Worm (Caenorhabditis elegans) whole organism, L3 larva: ENCODE results near the gene H11E01.3.

Experiments used
- R02D3.7 ChIP-seq: fragments of 150-350 bp; optimal IDR thresholded peaks from 2 replicates; lab custom pipeline; 2014; ENCODE audit warnings: missing biosample characterization, missing genetic modification characterization
- ZK546.5 ChIP-seq: sonication (generic microtip); optimal IDR thresholded peaks from 2 replicates; lab custom pipeline; 2017; ENCODE audit warnings: missing biosample characterization, missing genetic modification characterization
- aly-2 ChIP-seq: fragments of 150-350 bp; optimal IDR thresholded peaks from 2 replicates; lab custom pipeline; 2014; ENCODE audit warnings: missing biosample characterization, missing genetic modification characterization
- ama-1 ChIP-seq: fragments of 150-350 bp; optimal IDR thresholded peaks from 2 replicates; lab custom pipeline; 2018
- ceh-16 ChIP-seq: sonication (generic microtip); optimal IDR thresholded peaks from 2 replicates; lab custom pipeline; 2017; ENCODE audit warnings: missing biosample characterization, missing genetic modification characterization
- ceh-28 ChIP-seq: fragments of 150-350 bp; optimal IDR thresholded peaks from 2 replicates; lab custom pipeline; 2014; ENCODE audit warnings: missing biosample characterization, missing genetic modification reagents, missing genetic modification characterization
- ceh-82 ChIP-seq: fragments of 150-350 bp; optimal IDR thresholded peaks from 2 replicates; lab custom pipeline; 2014; ENCODE audit warnings: missing biosample characterization, missing genetic modification characterization
- ceh-9 ChIP-seq: sonication (generic microtip); optimal IDR thresholded peaks from 2 replicates; lab custom pipeline; 2018; ENCODE audit warnings: missing biosample characterization, missing genetic modification characterization
- daf-12 ChIP-seq: fragments of 150-350 bp; optimal IDR thresholded peaks from 2 replicates; lab custom pipeline; 2014; ENCODE audit warnings: missing biosample characterization, missing genetic modification reagents, missing genetic modification characterization
- egl-27 ChIP-seq: sonication (generic microtip); optimal IDR thresholded peaks from 4 replicates; lab custom pipeline; 2017; ENCODE audit warnings: missing biosample characterization, missing genetic modification reagents, missing genetic modification characterization
- egl-5 ChIP-seq: fragments of 150-350 bp; optimal IDR thresholded peaks from 2 replicates; lab custom pipeline; 2017; ENCODE audit warnings: missing biosample characterization, missing genetic modification reagents, missing genetic modification characterization, inconsistent platforms
- elt-1 ChIP-seq: fragments of 150-350 bp; optimal IDR thresholded peaks from 2 replicates; lab custom pipeline; 2014; ENCODE audit warnings: missing biosample characterization, missing genetic modification characterization
- elt-2 ChIP-seq: sonication (generic microtip); optimal IDR thresholded peaks from 2 replicates; lab custom pipeline; 2016; ENCODE audit warnings: missing genetic modification reagents, mild to moderate bottlenecking, missing genetic modification characterization, missing compliant biosample characterization
- elt-3 ChIP-seq, 3 experiments: fragments of 150-350 bp in 1 of 3; sonication (generic microtip) in 2 of 3; optimal IDR thresholded peaks; 2 replicates in 2 of 3; 4 replicates in 1 of 3; lab custom pipeline; 2014 to 2017; ENCODE audit warnings: missing biosample characterization in 3 of 3, missing genetic modification characterization in 3 of 3
- eor-1 ChIP-seq, 2 experiments: fragments of 150-350 bp; optimal IDR thresholded peaks; 2 replicates each; lab custom pipeline; 2014 to 2018; ENCODE audit warnings: missing biosample characterization in 2 of 2, missing genetic modification characterization in 2 of 2
- fkh-10 ChIP-seq: sonication (generic microtip); optimal IDR thresholded peaks from 2 replicates; lab custom pipeline; 2017; ENCODE audit warnings: missing biosample characterization, missing genetic modification reagents, missing genetic modification characterization
- fkh-2 ChIP-seq: fragments of 150-350 bp; optimal IDR thresholded peaks from 2 replicates; lab custom pipeline; 2014; ENCODE audit warnings: missing biosample characterization, missing genetic modification reagents, missing genetic modification characterization
- fos-1 ChIP-seq: fragments of 150-350 bp; optimal IDR thresholded peaks from 2 replicates; lab custom pipeline; 2014; ENCODE audit warnings: missing biosample characterization, missing genetic modification characterization
- hmg-11 ChIP-seq: sonication (generic microtip); optimal IDR thresholded peaks from 2 replicates; lab custom pipeline; 2016; ENCODE audit warnings: missing genetic modification characterization, missing compliant biosample characterization
- jun-1 ChIP-seq: fragments of 150-350 bp; optimal IDR thresholded peaks from 2 replicates; lab custom pipeline; 2014; ENCODE audit warnings: missing biosample characterization, missing genetic modification reagents, missing genetic modification characterization
- lin-39 ChIP-seq: fragments of 150-350 bp; optimal IDR thresholded peaks from 2 replicates; lab custom pipeline; 2018; ENCODE audit warnings: missing biosample characterization, missing genetic modification reagents, missing genetic modification characterization
- lsy-12 ChIP-seq: sonication (generic microtip); optimal IDR thresholded peaks from 2 replicates; lab custom pipeline; 2016; ENCODE audit warnings: mild to moderate bottlenecking, missing genetic modification characterization, missing compliant biosample characterization
- mdl-1 ChIP-seq: fragments of 150-350 bp; optimal IDR thresholded peaks from 2 replicates; lab custom pipeline; 2014; ENCODE audit warnings: missing biosample characterization, missing genetic modification characterization
- mml-1 ChIP-seq: fragments of 150-350 bp; sonication (generic microtip); optimal IDR thresholded peaks from 3 replicates; lab custom pipeline; 2014; ENCODE audit warnings: missing biosample characterization, missing genetic modification characterization
- nfya-1 ChIP-seq: sonication (generic microtip); optimal IDR thresholded peaks from 2 replicates; lab custom pipeline; 2017; ENCODE audit warnings: missing genetic modification characterization, mild to moderate bottlenecking, missing compliant biosample characterization, antibody characterized with exemption, moderate library complexity; ENCODE audit not compliant: insufficient read depth
- nhr-11 ChIP-seq: fragments of 150-350 bp; optimal IDR thresholded peaks from 2 replicates; lab custom pipeline; 2014; ENCODE audit warnings: missing biosample characterization, missing genetic modification characterization
- nhr-12 ChIP-seq: fragments of 150-350 bp; optimal IDR thresholded peaks from 2 replicates; lab custom pipeline; 2014; ENCODE audit warnings: missing biosample characterization, missing genetic modification characterization
- nhr-23 ChIP-seq: fragments of 150-350 bp; optimal IDR thresholded peaks from 2 replicates; lab custom pipeline; 2014; ENCODE audit warnings: missing biosample characterization, missing genetic modification reagents, missing genetic modification characterization
- nhr-25 ChIP-seq: sonication (generic microtip); optimal IDR thresholded peaks from 2 replicates; lab custom pipeline; 2017; ENCODE audit warnings: missing biosample characterization, missing genetic modification characterization
- nhr-28 ChIP-seq: fragments of 150-350 bp; optimal IDR thresholded peaks from 2 replicates; lab custom pipeline; 2014; ENCODE audit warnings: missing biosample characterization, missing genetic modification characterization
- nhr-43 ChIP-seq: sonication (generic microtip); optimal IDR thresholded peaks from 2 replicates; lab custom pipeline; 2016; ENCODE audit warnings: mild to moderate bottlenecking, missing genetic modification characterization, missing compliant biosample characterization; ENCODE audit not compliant: poor library complexity, severe bottlenecking
- nhr-67 ChIP-seq: fragments of 150-350 bp; optimal IDR thresholded peaks from 2 replicates; lab custom pipeline; 2014; ENCODE audit warnings: missing biosample characterization, missing genetic modification characterization
- nhr-76 ChIP-seq: fragments of 150-350 bp; sonication (generic microtip); optimal IDR thresholded peaks from 5 replicates; lab custom pipeline; 2014; ENCODE audit warnings: missing biosample characterization, missing genetic modification characterization
- nhr-77 ChIP-seq: fragments of 150-350 bp; optimal IDR thresholded peaks from 2 replicates; lab custom pipeline; 2014; ENCODE audit warnings: missing biosample characterization, missing genetic modification characterization
- pha-4 ChIP-seq: fragments of 150-350 bp; optimal IDR thresholded peaks from 2 replicates; lab custom pipeline; 2014; ENCODE audit warnings: missing biosample characterization, missing genetic modification reagents, missing genetic modification characterization
- pqm-1 ChIP-seq: fragments of 150-350 bp; optimal IDR thresholded peaks from 2 replicates; lab custom pipeline; 2017; ENCODE audit warnings: missing biosample characterization, missing genetic modification characterization, inconsistent platforms
- skn-1 ChIP-seq: fragments of 150-350 bp; optimal IDR thresholded peaks from 2 replicates; lab custom pipeline; 2014; ENCODE audit warnings: missing biosample characterization, missing genetic modification characterization
- snpc-4 ChIP-seq: fragments of 150-350 bp; optimal IDR thresholded peaks from 2 replicates; lab custom pipeline; 2014; ENCODE audit warnings: missing biosample characterization, missing genetic modification characterization
- tbx-2 ChIP-seq: sonication (generic microtip); optimal IDR thresholded peaks from 2 replicates; lab custom pipeline; 2016; ENCODE audit warnings: mild to moderate bottlenecking, missing genetic modification characterization, missing compliant biosample characterization
- unc-39 ChIP-seq: sonication (generic microtip); optimal IDR thresholded peaks from 4 replicates; lab custom pipeline; 2017; ENCODE audit warnings: missing biosample characterization, missing genetic modification characterization
- unc-62 ChIP-seq: fragments of 150-350 bp; sonication (generic microtip); optimal IDR thresholded peaks from 4 replicates; lab custom pipeline; 2014; ENCODE audit warnings: missing biosample characterization, missing genetic modification reagents, missing genetic modification characterization
- zag-1 ChIP-seq: fragments of 150-350 bp; optimal IDR thresholded peaks from 2 replicates; lab custom pipeline; 2014; ENCODE audit warnings: missing biosample characterization, missing genetic modification characterization
- ztf-11 ChIP-seq: fragments of 150-350 bp; optimal IDR thresholded peaks from 2 replicates; lab custom pipeline; 2014; ENCODE audit warnings: missing biosample characterization, missing genetic modification characterization
- ztf-4 ChIP-seq: fragments of 150-350 bp; optimal IDR thresholded peaks from 2 replicates; lab custom pipeline; 2014; ENCODE audit warnings: missing biosample characterization, missing genetic modification characterization

Gene H11E01.3

ce11 chrX:1613860-1614259 is 9.2 kb downstream of the H11E01.3 start:
- TF ChIP-seq ama-1 (lab: Kevin White, UChicago), result no peak
- no peak for TF ChIP-seq hmg-11 (tag; lab: Kevin White, UChicago)
- TF ChIP-seq egl-5 (tag; lab: Kevin White, UChicago), result no peak
- no peak for TF ChIP-seq skn-1 (tag; lab: Kevin White, UChicago)
- no peak for TF ChIP-seq unc-62 (GFP tag; lab: Kevin White, UChicago)
- no peak for TF ChIP-seq eor-1 (tag; optimal IDR thresholded peaks at IDR 0.05; lab: Kevin White, UChicago)
- no peak for TF ChIP-seq pha-4

- peak; percentile 17 for TF ChIP-seq nhr-43 (tag; lab: Kevin White, UChicago)
- TF ChIP-seq mdl-1 (tag; lab: Kevin White, UChicago), result no peak
- no peak for TF ChIP-seq elt-1 (tag; lab: Kevin White, UChicago)
- no peak for TF ChIP-seq fkh-10 (GFP tag; lab: Kevin White, UChicago)
Measured at ce11 chrX:1620678-1621449, 16.2 kb downstream of the H11E01.3 start, which contains the start of gene H11E01.2. Gene H11E01.2 (plus strand): TSS chrX:1621057.

DNA sequence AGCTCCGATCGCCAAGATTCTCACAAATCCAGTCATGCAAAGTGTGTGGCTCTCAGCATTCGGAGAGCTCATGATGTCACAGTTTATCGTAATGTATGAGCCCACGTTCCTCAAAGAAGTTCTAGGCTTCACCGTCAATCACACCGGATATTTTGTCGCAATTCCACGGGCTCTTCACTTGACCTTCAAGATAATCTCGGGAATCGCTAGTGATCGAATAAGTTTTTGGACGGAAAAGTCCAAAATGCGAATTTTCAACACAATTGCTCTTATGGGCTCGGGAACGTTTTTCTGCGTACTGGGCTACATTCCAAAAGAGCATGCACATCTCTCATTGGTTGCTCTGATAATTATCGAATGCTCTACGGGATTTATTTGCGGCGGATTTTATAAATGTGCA is 18.3 kb downstream of the H11E01.3 start:
- TF ChIP-seq tbx-2 (tag; lab: Kevin White, UChicago) (no peak), ama-1 (lab: Kevin White, UChicago) (no peak)
- TF ChIP-seq, all 47 proteins: peak for 0

DNA sequence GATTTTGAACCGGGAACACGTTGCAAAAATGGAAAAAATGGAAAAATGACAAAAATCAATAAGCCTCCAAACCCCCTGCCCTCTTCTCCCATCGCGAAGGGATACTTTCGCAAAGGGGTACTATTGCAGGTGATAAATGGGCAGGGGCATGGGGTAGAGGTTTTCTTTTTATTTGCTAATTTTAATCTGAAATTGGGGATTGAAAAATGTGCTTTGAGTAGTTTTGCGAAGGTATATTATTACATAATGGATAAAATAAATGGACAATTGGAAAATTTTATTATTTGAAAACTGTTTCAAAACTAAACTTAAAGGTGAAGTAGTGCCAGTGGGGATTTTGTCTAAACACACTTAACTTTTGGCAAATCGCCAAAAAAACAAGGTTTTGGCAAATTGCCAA is 22.3 kb downstream of the H11E01.3 start:
- TF ChIP-seq ztf-11 (peak; percentile 14), nhr-43 (tag; lab: Kevin White, UChicago) (peak; percentile 98), nhr-77 (tag; lab: Kevin White, UChicago) (peak; percentile 98), elt-2 (tag; lab: Kevin White, UChicago) (peak; percentile 78), nhr-11 (tag; lab: Kevin White, UChicago) (peak; percentile 95), elt-1 (tag; lab: Kevin White, UChicago) (peak; percentile 45), jun-1 (tag; lab: Kevin White, UChicago) (peak; percentile 99), ZK546.5 (tag; lab: Kevin White, UChicago) (peak; percentile 62), ceh-82 (peak; percentile 97), ztf-4 (tag; lab: Kevin White, UChicago) (peak; percentile 57), mml-1 (tag; lab: Kevin White, UChicago) (no peak), nhr-23 (tag; lab: Kevin White, UChicago) (peak; percentile 96), daf-12 (tag; lab: Kevin White, UChicago) (peak; percentile 72), fos-1 (tag; lab: Kevin White, UChicago) (peak; percentile 97), nhr-12 (peak; percentile 21), unc-62 (GFP tag; lab: Kevin White, UChicago) (peak; percentile 89), ama-1 (lab: Kevin White, UChicago) (no peak), nhr-25 (tag; lab: Kevin White, UChicago) (peak; percentile 84), pqm-1 (tag; lab: Kevin White, UChicago) (peak; percentile 88), ceh-28 (tag; lab: Kevin White, UChicago) (peak; percentile 100), egl-27 (peak; percentile 97), elt-3 (tag; optimal IDR thresholded peaks at IDR 0.05; lab: Kevin White, UChicago) (peak in 2 of 3 experiments; percentile 84 to 98), R02D3.7 (tag; lab: Kevin White, UChicago) (peak; percentile 91), pha-4 (peak; percentile 98), nfya-1 (peak; percentile 89), fkh-2 (tag; lab: Kevin White, UChicago) (peak; percentile 36), eor-1 (tag; optimal IDR thresholded peaks at IDR 0.05; lab: Kevin White, UChicago) (peak in 1 of 2 experiments; percentile 74), zag-1 (tag; lab: Kevin White, UChicago) (peak; percentile 83), nhr-67 (tag; lab: Kevin White, UChicago) (peak; percentile 69), tbx-2 (tag; lab: Kevin White, UChicago) (peak; percentile 98), lsy-12 (peak; percentile 94), ceh-9 (tag; lab: Kevin White, UChicago) (peak; percentile 89), lin-39 (peak; percentile 96), skn-1 (tag; lab: Kevin White, UChicago) (peak; percentile 96), hmg-11 (tag; lab: Kevin White, UChicago) (peak; percentile 97), unc-39 (tag; lab: Kevin White, UChicago) (peak; percentile 54), ceh-16 (tag; lab: Kevin White, UChicago) (peak; percentile 56), egl-5 (tag; lab: Kevin White, UChicago) (peak; percentile 80), mdl-1 (tag; lab: Kevin White, UChicago) (peak; percentile 27), nhr-28 (tag; lab: Kevin White, UChicago) (peak; percentile 90), snpc-4 (tag; lab: Kevin White, UChicago) (peak; percentile 92), aly-2 (tag; lab: Kevin White, UChicago) (peak; percentile 83), nhr-76 (tag; lab: Kevin White, UChicago) (peak; percentile 89), fkh-10 (GFP tag; lab: Kevin White, UChicago) (peak; percentile 99)
